Worm (Caenorhabditis elegans) whole organism, L4 larva: ENCODE data around the gene btb-9.

Experiments used
- F44E2.7 ChIP-seq: fragments of 200-800 bp; sonication (Bioruptor generic); IDR thresholded peaks from 2 replicates; pipeline ENCODE4 v2.1.2; 2022; ENCODE audit warnings: missing genetic modification characterization, missing compliant biosample characterization
- F49E8.2 ChIP-seq: sonication (generic microtip); optimal IDR thresholded peaks from 2 replicates; lab custom pipeline; 2016; ENCODE audit warnings: missing compliant biosample characterization, mild to moderate bottlenecking, missing genetic modification characterization, borderline replicate concordance
- Y5F2A.4 ChIP-seq: fragments of 200-800 bp; sonication (Bioruptor generic); optimal IDR thresholded peaks from 2 replicates; lab custom pipeline; 2018; ENCODE audit warnings: mild to moderate bottlenecking, missing genetic modification characterization, missing compliant biosample characterization
- aha-1 ChIP-seq: fragments of 150-350 bp; peaks from one replicate; lab custom pipeline; 2014; ENCODE audit warnings: missing biosample characterization, missing genetic modification characterization
- arid-1 ChIP-seq: fragments of 200-800 bp; sonication (Bioruptor generic); conservative IDR thresholded peaks from 2 replicates; pipeline ENCODE4 v1.3.6; 2022; ENCODE audit warnings: missing genetic modification reagents, missing genetic modification characterization, missing compliant biosample characterization
- attf-4 ChIP-seq: sonication (generic microtip); optimal IDR thresholded peaks from 3 replicates; lab custom pipeline; 2017; ENCODE audit warnings: missing biosample characterization, missing genetic modification characterization
- cey-2 ChIP-seq: sonication (generic microtip); optimal IDR thresholded peaks from 3 replicates; lab custom pipeline; 2017; ENCODE audit warnings: missing genetic modification characterization, mild to moderate bottlenecking, missing compliant biosample characterization, antibody characterized with exemption, borderline replicate concordance; ENCODE audit not compliant: insufficient read depth
- daf-19 ChIP-seq: fragments of 200-800 bp; sonication (Bioruptor generic); conservative IDR thresholded peaks from 2 replicates; pipeline ENCODE4 v1.3.6; 2022; ENCODE audit warnings: missing genetic modification characterization, missing compliant biosample characterization
- dmd-9 ChIP-seq: fragments of 200-800 bp; sonication (Bioruptor generic); IDR thresholded peaks from 2 replicates; pipeline ENCODE4 v1.3.6; 2022; ENCODE audit warnings: missing genetic modification reagents, missing genetic modification characterization, missing compliant biosample characterization
- dpl-1 ChIP-seq: fragments of 150-350 bp; optimal IDR thresholded peaks from 2 replicates; lab custom pipeline; 2014; ENCODE audit warnings: missing biosample characterization, missing genetic modification reagents, missing genetic modification characterization
- egl-27 ChIP-seq: sonication (generic microtip); optimal IDR thresholded peaks from 3 replicates; lab custom pipeline; 2017; ENCODE audit warnings: missing biosample characterization, missing genetic modification reagents, missing genetic modification characterization
- egl-43 ChIP-seq: fragments of 200-800 bp; sonication (Bioruptor generic); IDR thresholded peaks from 2 replicates; pipeline ENCODE4 v1.3.6; 2022; ENCODE audit warnings: missing genetic modification reagents, missing genetic modification characterization, missing compliant biosample characterization
- fos-1 ChIP-seq: fragments of 150-350 bp; optimal IDR thresholded peaks from 2 replicates; lab custom pipeline; 2014; ENCODE audit warnings: missing biosample characterization, missing genetic modification characterization
- lin-1 ChIP-seq: fragments of 200-800 bp; sonication (Bioruptor generic); IDR thresholded peaks from 2 replicates; pipeline ENCODE4 v1.3.6; 2022; ENCODE audit warnings: missing genetic modification reagents, missing genetic modification characterization, missing compliant biosample characterization
- lin-13 ChIP-seq: fragments of 150-350 bp; optimal IDR thresholded peaks from 2 replicates; lab custom pipeline; 2014; ENCODE audit warnings: missing biosample characterization, missing genetic modification reagents, missing genetic modification characterization
- lin-15B ChIP-seq: fragments of 150-350 bp; sonication (generic microtip); optimal IDR thresholded peaks from 3 replicates; lab custom pipeline; 2014; ENCODE audit warnings: missing biosample characterization, missing genetic modification characterization
- lin-38 ChIP-seq: fragments of 200-800 bp; sonication (Bioruptor generic); IDR thresholded peaks from 2 replicates; pipeline ENCODE4 v1.3.6; 2022; ENCODE audit warnings: missing genetic modification reagents, missing genetic modification characterization, missing compliant biosample characterization
- lin-39 ChIP-seq: fragments of 150-350 bp; optimal IDR thresholded peaks from 2 replicates; lab custom pipeline; 2014; ENCODE audit warnings: missing biosample characterization, missing genetic modification reagents, missing genetic modification characterization
- lsy-2 ChIP-seq, 2 experiments: fragments of 150-350 bp in 1 of 2; sonication (generic microtip) in 1 of 2; optimal IDR thresholded peaks; 2 replicates each; lab custom pipeline; 2014 to 2017; ENCODE audit warnings: missing biosample characterization in 2 of 2, missing genetic modification characterization in 2 of 2
- madf-9 ChIP-seq: fragments of 200-800 bp; sonication (Bioruptor generic); conservative IDR thresholded peaks from 2 replicates; pipeline ENCODE4 v1.3.6; 2022; ENCODE audit warnings: missing genetic modification reagents, missing genetic modification characterization, missing compliant biosample characterization
- mes-2 ChIP-seq: sonication (generic microtip); optimal IDR thresholded peaks from 2 replicates; lab custom pipeline; 2016; ENCODE audit warnings: missing genotype, mild to moderate bottlenecking, missing genetic modification characterization, missing compliant biosample characterization; ENCODE audit not compliant: poor library complexity, severe bottlenecking
- nhr-11 ChIP-seq: fragments of 150-350 bp; optimal IDR thresholded peaks from 2 replicates; lab custom pipeline; 2014; ENCODE audit warnings: missing biosample characterization, missing genetic modification characterization
- nhr-111 ChIP-seq: fragments of 200-800 bp; sonication (Bioruptor generic); optimal IDR thresholded peaks from 2 replicates; lab custom pipeline; 2018; ENCODE audit warnings: mild to moderate bottlenecking, missing genetic modification characterization, missing compliant biosample characterization
- nhr-25 ChIP-seq: sonication (generic microtip); optimal IDR thresholded peaks from 2 replicates; lab custom pipeline; 2017; ENCODE audit warnings: missing genetic modification characterization, mild to moderate bottlenecking, missing compliant biosample characterization, antibody characterized with exemption, moderate library complexity, borderline replicate concordance; ENCODE audit not compliant: insufficient read depth
- nhr-42 ChIP-seq: fragments of 200-800 bp; sonication (Bioruptor generic); IDR thresholded peaks from 2 replicates; pipeline ENCODE4 v1.3.6; 2022; ENCODE audit warnings: missing genetic modification characterization, missing compliant biosample characterization
- nhr-6 ChIP-seq: fragments of 150-350 bp; optimal IDR thresholded peaks from 2 replicates; lab custom pipeline; 2014; ENCODE audit warnings: missing biosample characterization, missing genetic modification characterization
- nhr-76 ChIP-seq: fragments of 150-350 bp; optimal IDR thresholded peaks from 2 replicates; lab custom pipeline; 2014; ENCODE audit warnings: missing biosample characterization, missing genetic modification characterization
- set-16 ChIP-seq: fragments of 200-800 bp; sonication (Bioruptor generic); IDR thresholded peaks from 2 replicates; pipeline ENCODE4 v1.3.6; 2022; ENCODE audit warnings: missing genetic modification reagents, missing genetic modification characterization, missing compliant biosample characterization
- snpc-4 ChIP-seq: fragments of 150-350 bp; optimal IDR thresholded peaks from 2 replicates; lab custom pipeline; 2014; ENCODE audit warnings: missing biosample characterization, missing genetic modification characterization
- spr-1 ChIP-seq: sonication (generic microtip); optimal IDR thresholded peaks from 2 replicates; lab custom pipeline; 2016; ENCODE audit warnings: mild to moderate bottlenecking, missing genetic modification characterization, missing compliant biosample characterization
- zfp-2 ChIP-seq: sonication (generic microtip); optimal IDR thresholded peaks from 2 replicates; lab custom pipeline; 2016; ENCODE audit warnings: mild to moderate bottlenecking, missing genetic modification characterization, missing compliant biosample characterization
- zfp-3 ChIP-seq: fragments of 200-800 bp; sonication (Bioruptor generic); conservative IDR thresholded peaks from 2 replicates; pipeline ENCODE4 v1.3.6; 2022; ENCODE audit warnings: missing genetic modification reagents, missing genetic modification characterization, missing compliant biosample characterization
- ztf-11 ChIP-seq: fragments of 150-350 bp; optimal IDR thresholded peaks from 2 replicates; lab custom pipeline; 2014; ENCODE audit warnings: missing biosample characterization, missing genetic modification characterization

btb-9 gene

DNA sequence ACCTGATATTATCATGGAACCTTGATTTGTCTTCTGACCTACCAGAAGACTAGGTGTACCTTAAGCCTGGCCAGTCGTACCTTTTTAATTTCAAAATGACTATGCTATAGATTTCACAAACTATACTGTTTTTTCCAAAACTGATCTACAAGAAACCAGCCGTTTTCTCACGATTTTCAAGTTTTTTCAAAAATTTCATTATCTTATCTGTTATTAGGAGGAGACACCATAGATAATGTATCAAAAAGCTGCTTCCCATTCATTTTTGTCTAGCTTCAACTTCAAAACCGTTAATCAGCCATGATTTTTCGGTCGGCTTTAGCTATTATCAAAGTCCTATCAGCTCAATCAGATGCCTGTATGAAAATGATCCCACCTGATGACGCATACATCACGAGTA, 14.2 kb downstream of the btb-9 start, which contains the start of gene F36H5.12:
Gene F36H5.12 (plus strand): TSS at position 301 of the 400 bp plus-strand sequence.
- TF ChIP-seq dmd-9, result no peak
- no peak for TF ChIP-seq F49E8.2
- no peak for TF ChIP-seq zfp-2
- TF ChIP-seq nhr-6 (tag; lab: Kevin White, UChicago), result no peak
- TF ChIP-seq lin-39, result no peak
- TF ChIP-seq egl-27 (tag; lab: Kevin White, UChicago), result no peak
- no peak for TF ChIP-seq lin-1 (GFP tag; lab: Robert Waterston, UW)

DNA sequence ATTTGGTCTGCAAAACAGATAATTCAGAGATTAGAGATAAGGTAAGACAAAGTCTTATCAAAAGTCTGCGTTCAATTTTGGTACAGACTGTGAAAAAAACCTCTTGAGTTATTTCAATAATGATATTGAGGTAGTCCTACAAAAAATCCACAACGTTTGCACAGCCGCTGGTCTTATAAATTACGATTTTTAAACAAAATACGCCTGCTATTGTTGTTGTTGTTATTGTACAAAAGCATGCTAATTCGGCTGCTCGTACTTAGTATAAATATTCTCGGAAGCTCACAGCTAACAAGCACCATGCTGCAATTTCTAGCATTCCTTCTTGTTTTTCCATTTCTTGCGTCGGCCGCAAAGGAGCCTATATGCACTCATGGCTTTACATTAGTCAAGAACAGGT, 15.9 kb downstream of the btb-9 start, which contains the start of gene clec-19:
Gene clec-19 (plus strand): TSS at position 301 of the 400 bp plus-strand sequence.
- no peak for TF ChIP-seq nhr-11
- no peak for TF ChIP-seq attf-4 (tag; lab: Kevin White, UChicago)
- no peak for TF ChIP-seq F44E2.7 (GFP tag; lab: Robert Waterston, UW)
- TF ChIP-seq lin-15B (tag; lab: Kevin White, UChicago), result no peak
- TF ChIP-seq fos-1 (tag; lab: Kevin White, UChicago), result no peak
- no peak for TF ChIP-seq arid-1 (GFP tag; lab: Robert Waterston, UW)
- no peak for TF ChIP-seq lin-13 (GFP tag; lab: Kevin White, UChicago)
- TF ChIP-seq cey-2 (tag; lab: Kevin White, UChicago), result no peak

DNA sequence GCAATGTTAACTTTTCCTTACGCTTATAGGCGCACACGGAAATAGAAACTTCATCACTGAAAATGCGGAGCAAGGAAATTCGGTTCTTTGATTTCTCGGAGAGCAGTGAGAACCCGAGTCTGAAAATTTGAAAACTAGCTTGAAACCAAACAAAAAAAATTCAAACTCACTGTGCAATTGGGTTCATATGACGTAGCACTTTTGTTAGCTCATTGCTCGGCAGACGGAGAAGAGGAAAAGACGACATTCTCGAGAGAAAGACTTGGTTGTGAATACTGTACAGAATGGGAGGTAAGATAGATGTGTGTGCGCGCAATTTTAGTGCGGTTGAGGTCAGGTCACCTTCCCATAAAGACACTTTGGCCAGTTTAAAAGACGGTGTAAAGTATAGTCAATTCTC, 22.1 kb downstream of the btb-9 start, which contains the start of the genes F36H5.13 and F36H5.8:
Gene F36H5.13 (minus strand): TSS at position 101 of the 400 bp plus-strand sequence.
Gene F36H5.8 (minus strand): TSS at position 274 of the 400 bp plus-strand sequence.
- TF ChIP-seq aha-1, result peak; percentile 9
- no peak for TF ChIP-seq daf-19 (GFP tag; lab: Robert Waterston, UW)

DNA sequence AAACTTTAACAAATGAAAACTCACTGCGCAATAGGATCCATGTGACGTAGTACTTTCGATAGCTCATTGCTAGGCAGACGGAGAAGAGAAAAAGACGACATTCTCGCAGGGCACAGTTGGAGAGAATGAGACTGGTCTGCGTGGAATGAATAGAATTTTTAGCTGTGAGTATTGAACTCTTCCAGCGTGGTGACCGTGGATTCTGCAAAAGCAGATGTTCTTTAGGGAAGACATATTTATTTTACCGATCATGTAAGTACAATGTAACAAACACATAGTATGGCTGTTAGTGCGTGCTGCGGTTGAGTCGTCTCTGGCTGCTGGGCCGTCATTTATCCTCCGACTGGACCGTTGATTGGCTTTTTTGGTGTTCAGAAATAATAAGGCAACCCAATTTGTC, 24.7 kb downstream of the btb-9 start, which contains the start of gene F36H5.9:
Gene F36H5.9 (minus strand): TSS at position 101 of the 400 bp plus-strand sequence.
- no peak for TF ChIP-seq nhr-11
- TF ChIP-seq egl-43 (GFP tag; lab: Robert Waterston, UW), result no peak
- TF ChIP-seq nhr-76, result no peak
- no peak for TF ChIP-seq fos-1 (tag; lab: Kevin White, UChicago)
- TF ChIP-seq nhr-111 (GFP tag; lab: Kevin White, UChicago), result no peak
- TF ChIP-seq egl-27 (tag; lab: Kevin White, UChicago), result no peak
- no peak for TF ChIP-seq dpl-1 (GFP tag; lab: Kevin White, UChicago)
- TF ChIP-seq lsy-2 (tag; optimal IDR thresholded peaks at IDR 0.05; lab: Kevin White, UChicago), result no peak
- TF ChIP-seq nhr-25 (tag; lab: Kevin White, UChicago), result no peak
- TF ChIP-seq ztf-11 (tag; lab: Kevin White, UChicago), result no peak
- TF ChIP-seq lin-38 (GFP tag; lab: Robert Waterston, UW), result no peak

DNA sequence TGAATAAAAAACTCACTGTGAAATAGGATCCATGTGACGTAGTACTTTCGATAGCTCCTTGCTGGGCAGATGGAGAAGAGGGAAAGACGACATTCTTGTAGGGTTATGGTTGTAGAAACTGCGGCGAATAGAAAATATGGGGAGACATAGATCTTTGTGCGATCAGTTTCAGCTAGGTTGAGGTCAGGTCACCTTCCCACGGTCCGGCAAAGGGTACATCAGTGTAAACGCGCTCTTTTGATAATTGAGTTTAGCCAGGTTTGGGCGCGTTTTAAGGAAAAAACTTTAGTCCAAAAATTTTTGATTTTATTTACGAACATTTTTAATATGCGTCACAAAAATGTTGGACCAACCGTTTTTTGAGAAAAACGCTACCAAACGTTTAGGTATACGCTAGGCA, 27.8 kb downstream of the btb-9 start, which contains the start of gene F36H5.17:
Gene F36H5.17 (minus strand): TSS at position 101 of the 400 bp plus-strand sequence.
- TF ChIP-seq F44E2.7 (GFP tag; lab: Robert Waterston, UW), result no peak
- TF ChIP-seq madf-9 (GFP tag; lab: Robert Waterston, UW), result no peak
- TF ChIP-seq nhr-42 (GFP tag; lab: Robert Waterston, UW), result no peak
- TF ChIP-seq mes-2 (tag; lab: Kevin White, UChicago), result no peak
- no peak for TF ChIP-seq set-16 (GFP tag; lab: Robert Waterston, UW)
- no peak for TF ChIP-seq F49E8.2
- TF ChIP-seq lin-39, result no peak
- no peak for TF ChIP-seq spr-1
- TF ChIP-seq zfp-3 (GFP tag; lab: Robert Waterston, UW), result no peak
- no peak for TF ChIP-seq Y5F2A.4 (GFP tag; lab: Kevin White, UChicago)
- TF ChIP-seq snpc-4 (tag; lab: Kevin White, UChicago), result no peak
